Fruit fly (Drosophila melanogaster): ENCODE measurements around the gene RpS19a.

dm6 chrX:16610601-16611058 lies 27.1 kb upstream of the RpS19a start, which contains the start of gene mbt:
- TF ChIP-seq pan (optimal IDR thresholded peaks at IDR 0.05), result no peak
- no peak for TF ChIP-seq psq (optimal IDR thresholded peaks at IDR 0.05)

Measured in whole organism.